Worm (Caenorhabditis elegans) whole organism, early embryonic: ENCODE measurements around the gene msp-10.

Source experiments
- flt-1 ChIP-seq: fragments of 200-800 bp; sonication (Bioruptor generic); IDR thresholded peaks from 2 replicates; pipeline ENCODE4 v1.3.6; 2022; ENCODE audit warnings: missing genetic modification characterization, missing compliant biosample characterization
- tbx-37 ChIP-seq: fragments of 200-800 bp; sonication (Bioruptor generic); conservative IDR thresholded peaks from 2 replicates; pipeline ENCODE4 v1.3.6; 2022; ENCODE audit warnings: missing genetic modification reagents, missing genetic modification characterization, missing compliant biosample characterization

DNA sequence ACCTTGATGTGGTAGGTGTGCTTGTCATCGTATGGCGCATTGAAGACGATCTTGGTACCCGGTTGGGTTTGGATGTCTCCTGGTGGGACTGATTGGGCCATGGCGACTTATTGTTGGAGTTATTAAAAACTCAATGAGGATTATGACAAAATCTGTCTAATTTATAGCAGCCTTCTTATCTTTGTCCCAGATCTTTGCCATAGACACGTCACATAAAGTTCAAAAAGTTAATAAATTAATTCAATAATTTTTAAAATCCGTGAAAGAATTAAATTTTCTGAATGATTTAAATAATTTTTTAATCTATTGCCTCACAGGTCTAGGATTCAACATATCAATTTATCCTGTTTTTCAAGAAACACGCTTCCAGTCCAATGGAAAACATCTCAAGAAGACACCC is 1.1 kb upstream of the msp-10 start, which contains the start of gene msp-81:
- TF ChIP-seq flt-1 (GFP tag; lab: Robert Waterston, UW) (no peak), tbx-37 (GFP tag; lab: Robert Waterston, UW) (no peak)
